Fruit fly (Drosophila melanogaster) S2 (cell line): ENCODE results near the gene Cyp6v1.

Experiments
- CG8478 ChIP-seq: fragments of >200 bp; optimal IDR thresholded peaks from 2 replicates; lab custom pipeline; 2018
- CTCF ChIP-seq, 2 experiments: fragments of >200 bp; optimal IDR thresholded peaks; 2 replicates each; lab custom pipeline; 2018

DNA sequence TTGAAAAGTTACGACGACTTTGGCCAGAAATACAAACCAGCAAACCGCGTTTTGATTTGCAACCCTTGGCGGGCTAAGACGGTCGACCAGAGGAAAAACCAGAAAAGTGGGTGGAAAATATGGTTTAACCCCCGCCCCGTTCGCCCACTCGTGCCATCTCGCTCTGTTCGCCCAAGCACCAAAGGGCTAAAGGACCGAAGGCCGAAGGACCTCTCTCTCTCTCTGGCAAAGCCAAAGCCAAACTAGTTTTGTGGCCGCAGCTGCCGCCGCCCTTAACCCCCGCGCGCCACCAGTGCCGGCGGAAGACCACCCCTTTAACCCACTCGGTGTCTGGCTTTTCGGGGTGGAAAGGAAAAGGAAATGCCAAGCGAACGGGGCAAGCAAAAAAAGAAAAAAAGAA, 30.3 kb downstream of the Cyp6v1 start:
- TF ChIP-seq CTCF (optimal IDR thresholded peaks at IDR 0.05; lab: Kevin White, UChicago) (no peak), CG8478 (no peak)
